Fruit fly (Drosophila melanogaster) whole organism, wandering third instar larva: ENCODE measurements around the gene mRpL44.

ENCODE experiments used
- Abd-B ChIP-seq: fragments of >200 bp; optimal IDR thresholded peaks from 2 replicates; lab custom pipeline; 2017; ENCODE audit warnings: missing biosample characterization, missing genetic modification characterization
- HLH106 ChIP-seq: fragments of 200-800 bp; optimal IDR thresholded peaks from 3 replicates; lab custom pipeline; 2019; ENCODE audit warnings: missing biosample characterization, mild to moderate bottlenecking, missing genetic modification characterization, moderate library complexity
- dsf ChIP-seq: sonication (Bioruptor generic); optimal IDR thresholded peaks from 2 replicates; lab custom pipeline; 2016; ENCODE audit warnings: missing biosample characterization, missing genetic modification characterization, borderline replicate concordance
- pan ChIP-seq: fragments of >200 bp; optimal IDR thresholded peaks from 2 replicates; lab custom pipeline; 2017
- rgr ChIP-seq: fragments of 200-800 bp; sonication (Bioruptor generic); optimal IDR thresholded peaks from 3 replicates; lab custom pipeline; 2016; ENCODE audit warnings: missing biosample characterization, mild to moderate bottlenecking, missing genetic modification characterization
- usp ChIP-seq: fragments of >200 bp; optimal IDR thresholded peaks from 2 replicates; lab custom pipeline; 2017; ENCODE audit warnings: missing biosample characterization, missing genetic modification characterization

DNA sequence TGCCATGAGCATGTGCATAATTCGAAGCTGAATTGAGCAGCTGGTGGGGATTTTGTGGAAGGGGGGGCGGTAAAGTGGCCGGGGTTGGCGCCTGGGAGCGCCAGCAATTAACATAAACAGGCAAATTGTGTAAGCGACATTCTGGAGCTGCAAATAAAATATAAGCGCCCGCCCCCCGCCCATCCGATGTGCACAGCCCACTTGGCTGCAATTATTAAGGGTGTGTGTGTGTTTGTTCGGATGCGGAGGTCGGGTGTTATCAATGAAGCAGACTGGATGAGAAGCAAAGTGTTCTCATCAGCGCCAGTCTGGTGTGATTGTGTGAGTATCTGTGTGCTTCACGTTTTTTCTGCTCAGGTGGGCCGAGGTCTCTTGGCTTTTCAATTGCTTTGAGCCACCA lies 49.4 kb upstream of the mRpL44 start:
- TF ChIP-seq usp (GFP tag; lab: Kevin White, UChicago): no peak
- TF ChIP-seq pan (lab: Kevin White, UChicago): no peak
- TF ChIP-seq HLH106: no peak
- TF ChIP-seq Abd-B (GFP tag; lab: Kevin White, UChicago): no peak
- TF ChIP-seq dsf (GFP tag; lab: Kevin White, UChicago): no peak
- TF ChIP-seq rgr (GFP tag; lab: Kevin White, UChicago): no peak
